Fruit fly (Drosophila melanogaster) whole organism, prepupa: ENCODE results near the gene CG8006.

Source experiments
- Blimp-1 ChIP-seq: fragments of 200-800 bp; sonication (Bioruptor generic); optimal IDR thresholded peaks from 3 replicates; lab custom pipeline; 2017; ENCODE audit warnings: missing biosample characterization, missing genetic modification characterization, mild to moderate bottlenecking, moderate library complexity, missing genetic modification reagents
- CG10631 ChIP-seq: fragments of 200-800 bp; sonication (Bioruptor generic); optimal IDR thresholded peaks from 2 replicates; lab custom pipeline; 2016; ENCODE audit warnings: missing biosample characterization, missing genetic modification characterization
- CG10669 ChIP-seq: fragments of 200-800 bp; sonication (Bioruptor generic); optimal IDR thresholded peaks from 3 replicates; lab custom pipeline; 2018; ENCODE audit warnings: missing biosample characterization, mild to moderate bottlenecking, missing genetic modification characterization, moderate library complexity
- CG11294 ChIP-seq: fragments of 200-800 bp; sonication (Bioruptor generic); IDR thresholded peaks from 2 replicates; pipeline ENCODE4 v1.3.6; 2022; ENCODE audit warnings: missing biosample characterization, missing genetic modification characterization
- CG11762 ChIP-seq: fragments of 200-800 bp; sonication (Bioruptor generic); optimal IDR thresholded peaks from 3 replicates; lab custom pipeline; 2016; ENCODE audit warnings: missing biosample characterization, missing genetic modification characterization; ENCODE audit not compliant: insufficient read depth
- CG15336 ChIP-seq: fragments of 200-800 bp; sonication (Bioruptor generic); IDR thresholded peaks from 2 replicates; pipeline ENCODE4 v1.3.6; 2022; ENCODE audit warnings: missing biosample characterization, missing genetic modification characterization
- CG1621 ChIP-seq: fragments of 200-800 bp; sonication (Bioruptor generic); optimal IDR thresholded peaks from 3 replicates; lab custom pipeline; 2018; ENCODE audit warnings: missing biosample characterization, mild to moderate bottlenecking, missing genetic modification characterization
- CG16779 ChIP-seq: fragments of 200-800 bp; sonication (Bioruptor generic); optimal IDR thresholded peaks from 3 replicates; lab custom pipeline; 2017; ENCODE audit warnings: missing biosample characterization, mild to moderate bottlenecking, missing genetic modification characterization
- CG31627 ChIP-seq: fragments of 200-800 bp; sonication (Bioruptor generic); optimal IDR thresholded peaks from 3 replicates; lab custom pipeline; 2016; ENCODE audit warnings: missing biosample characterization, missing genetic modification characterization
- CG32006 ChIP-seq: fragments of 200-800 bp; sonication (Bioruptor generic); optimal IDR thresholded peaks from 3 replicates; lab custom pipeline; 2017; ENCODE audit warnings: missing biosample characterization, mild to moderate bottlenecking, missing genetic modification characterization
- CG3919 ChIP-seq: fragments of 200-800 bp; sonication (Bioruptor generic); optimal IDR thresholded peaks from 3 replicates; lab custom pipeline; 2016; ENCODE audit warnings: missing biosample characterization, missing genetic modification characterization
- CG6163 ChIP-seq: fragments of 200-800 bp; sonication (Bioruptor generic); IDR thresholded peaks from 3 replicates; pipeline ENCODE4 v1.3.6; 2022; ENCODE audit warnings: missing biosample characterization, missing genetic modification characterization
- CG6276 ChIP-seq: fragments of 200-800 bp; sonication (Bioruptor generic); optimal IDR thresholded peaks from 2 replicates; lab custom pipeline; 2017; ENCODE audit warnings: missing biosample characterization, mild to moderate bottlenecking, missing genetic modification characterization
- CG6792 ChIP-seq: fragments of 200-800 bp; sonication (Bioruptor generic); optimal IDR thresholded peaks from 3 replicates; lab custom pipeline; 2016; ENCODE audit warnings: missing biosample characterization, missing genetic modification characterization
- CG8119 ChIP-seq: fragments of 200-800 bp; sonication (Bioruptor generic); IDR thresholded peaks from 3 replicates; pipeline ENCODE4 v1.3.6; 2022; ENCODE audit warnings: missing biosample characterization, missing genetic modification characterization
- Eip78C ChIP-seq: fragments of 200-800 bp; sonication (Bioruptor generic); peaks from one replicate; lab custom pipeline; 2016; ENCODE audit warnings: missing biosample characterization, missing genetic modification characterization
- Eip93F ChIP-seq: fragments of 200-800 bp; sonication (Bioruptor generic); optimal IDR thresholded peaks from 2 replicates; lab custom pipeline; 2016; ENCODE audit warnings: missing biosample characterization, mild to moderate bottlenecking, missing genetic modification characterization
- Ets21C ChIP-seq: fragments of 200-800 bp; sonication (Bioruptor generic); optimal IDR thresholded peaks from 3 replicates; lab custom pipeline; 2016; ENCODE audit warnings: missing biosample characterization, missing genetic modification characterization
- Gug ChIP-seq: fragments of 200-800 bp; sonication (Bioruptor generic); IDR thresholded peaks from 2 replicates; pipeline ENCODE4 v1.3.6; 2022; ENCODE audit warnings: missing biosample characterization, missing genetic modification characterization
- Hr38 ChIP-seq: sonication (Bioruptor generic); optimal IDR thresholded peaks from 2 replicates; lab custom pipeline; 2016; ENCODE audit warnings: missing biosample characterization, missing genetic modification characterization
- Hr39 ChIP-seq: fragments of 200-800 bp; sonication (Bioruptor generic); optimal IDR thresholded peaks from 2 replicates; lab custom pipeline; 2016; ENCODE audit warnings: missing biosample characterization, missing genetic modification characterization
- Hr4 ChIP-seq: fragments of 200-800 bp; sonication (Bioruptor generic); optimal IDR thresholded peaks from 3 replicates; lab custom pipeline; 2016; ENCODE audit warnings: missing biosample characterization, missing genetic modification characterization
- Lpt ChIP-seq: fragments of 200-800 bp; sonication (Bioruptor generic); optimal IDR thresholded peaks from 3 replicates; lab custom pipeline; 2016; ENCODE audit warnings: missing biosample characterization, missing genetic modification characterization
- Met ChIP-seq: fragments of 200-800 bp; sonication (Bioruptor generic); optimal IDR thresholded peaks from 3 replicates; lab custom pipeline; 2016; ENCODE audit warnings: missing biosample characterization, missing genetic modification characterization
- OdsH ChIP-seq: fragments of 200-800 bp; sonication (Bioruptor generic); optimal IDR thresholded peaks from 3 replicates; lab custom pipeline; 2016; ENCODE audit warnings: missing biosample characterization, missing genetic modification characterization
- Smox ChIP-seq: fragments of 200-800 bp; sonication (Bioruptor generic); optimal IDR thresholded peaks from 3 replicates; lab custom pipeline; 2016; ENCODE audit warnings: missing biosample characterization, missing genetic modification characterization
- Sox102F ChIP-seq: fragments of 200-800 bp; sonication (Bioruptor generic); optimal IDR thresholded peaks from 2 replicates; lab custom pipeline; 2016; ENCODE audit warnings: missing biosample characterization, mild to moderate bottlenecking, missing genetic modification characterization
- Sox14 ChIP-seq: fragments of 200-800 bp; sonication (Bioruptor generic); optimal IDR thresholded peaks from 3 replicates; lab custom pipeline; 2016; ENCODE audit warnings: missing biosample characterization, missing genetic modification characterization
- Sox15 ChIP-seq: fragments of 200-800 bp; sonication (Bioruptor generic); optimal IDR thresholded peaks from 3 replicates; lab custom pipeline; 2016; ENCODE audit warnings: missing biosample characterization, missing genetic modification characterization
- achi ChIP-seq: fragments of 200-800 bp; sonication (Bioruptor generic); optimal IDR thresholded peaks from 3 replicates; lab custom pipeline; 2016; ENCODE audit warnings: missing biosample characterization, missing genetic modification characterization
- acj6 ChIP-seq: fragments of 200-800 bp; sonication (Bioruptor generic); optimal IDR thresholded peaks from 3 replicates; lab custom pipeline; 2016; ENCODE audit warnings: missing biosample characterization, missing genetic modification characterization
- cyc ChIP-seq: fragments of 200-800 bp; sonication (Bioruptor generic); optimal IDR thresholded peaks from 3 replicates; lab custom pipeline; 2016; ENCODE audit warnings: missing biosample characterization, missing genetic modification characterization
- dac ChIP-seq: fragments of 200-800 bp; sonication (Bioruptor generic); optimal IDR thresholded peaks from 2 replicates; lab custom pipeline; 2017; ENCODE audit warnings: missing biosample characterization, mild to moderate bottlenecking, missing genetic modification characterization
- dsx ChIP-seq: fragments of 200-800 bp; optimal IDR thresholded peaks from 3 replicates; lab custom pipeline; 2019; ENCODE audit warnings: missing biosample characterization, mild to moderate bottlenecking, missing genetic modification characterization, moderate library complexity; ENCODE audit not compliant: poor library complexity, severe bottlenecking
- eg ChIP-seq: fragments of 200-800 bp; sonication (Bioruptor generic); IDR thresholded peaks from 3 replicates; pipeline ENCODE4 v1.3.6; 2022; ENCODE audit warnings: missing biosample characterization, missing genetic modification characterization
- fd59A ChIP-seq: fragments of 200-800 bp; sonication (Bioruptor generic); optimal IDR thresholded peaks from 2 replicates; lab custom pipeline; 2017; ENCODE audit warnings: missing biosample characterization, mild to moderate bottlenecking, missing genetic modification characterization, missing genetic modification reagents
- fd85E ChIP-seq: fragments of 200-800 bp; sonication (Bioruptor generic); optimal IDR thresholded peaks from 3 replicates; lab custom pipeline; 2016; ENCODE audit warnings: missing biosample characterization, missing genetic modification characterization
- pdm3 ChIP-seq: fragments of 200-800 bp; sonication (Bioruptor generic); optimal IDR thresholded peaks from 3 replicates; lab custom pipeline; 2016; ENCODE audit warnings: missing biosample characterization, missing genetic modification characterization
- spab ChIP-seq: fragments of 200-800 bp; sonication (Bioruptor generic); optimal IDR thresholded peaks from 2 replicates; lab custom pipeline; 2017; ENCODE audit warnings: missing biosample characterization, mild to moderate bottlenecking, missing genetic modification characterization, missing genetic modification reagents
- ss ChIP-seq, 2 experiments: fragments of 200-800 bp; sonication (Bioruptor generic); optimal IDR thresholded peaks; 2 replicates in 1 of 2; 3 replicates in 1 of 2; lab custom pipeline; 2017 to 2018; ENCODE audit warnings: mild to moderate bottlenecking in 2 of 2, missing biosample characterization in 2 of 2, missing genetic modification characterization in 2 of 2, moderate library complexity in 1 of 2
- svp ChIP-seq: fragments of 200-800 bp; sonication (Bioruptor generic); peaks from one replicate; lab custom pipeline; 2016; ENCODE audit warnings: missing biosample characterization, missing genetic modification characterization
- topi ChIP-seq: fragments of 200-800 bp; sonication (Bioruptor generic); optimal IDR thresholded peaks from 3 replicates; lab custom pipeline; 2016; ENCODE audit warnings: missing biosample characterization, missing genetic modification characterization
- vri ChIP-seq: fragments of 200-800 bp; sonication (Bioruptor generic); optimal IDR thresholded peaks from 3 replicates; lab custom pipeline; 2016; ENCODE audit warnings: missing biosample characterization, mild to moderate bottlenecking, missing genetic modification characterization

The CG8006 gene

DNA sequence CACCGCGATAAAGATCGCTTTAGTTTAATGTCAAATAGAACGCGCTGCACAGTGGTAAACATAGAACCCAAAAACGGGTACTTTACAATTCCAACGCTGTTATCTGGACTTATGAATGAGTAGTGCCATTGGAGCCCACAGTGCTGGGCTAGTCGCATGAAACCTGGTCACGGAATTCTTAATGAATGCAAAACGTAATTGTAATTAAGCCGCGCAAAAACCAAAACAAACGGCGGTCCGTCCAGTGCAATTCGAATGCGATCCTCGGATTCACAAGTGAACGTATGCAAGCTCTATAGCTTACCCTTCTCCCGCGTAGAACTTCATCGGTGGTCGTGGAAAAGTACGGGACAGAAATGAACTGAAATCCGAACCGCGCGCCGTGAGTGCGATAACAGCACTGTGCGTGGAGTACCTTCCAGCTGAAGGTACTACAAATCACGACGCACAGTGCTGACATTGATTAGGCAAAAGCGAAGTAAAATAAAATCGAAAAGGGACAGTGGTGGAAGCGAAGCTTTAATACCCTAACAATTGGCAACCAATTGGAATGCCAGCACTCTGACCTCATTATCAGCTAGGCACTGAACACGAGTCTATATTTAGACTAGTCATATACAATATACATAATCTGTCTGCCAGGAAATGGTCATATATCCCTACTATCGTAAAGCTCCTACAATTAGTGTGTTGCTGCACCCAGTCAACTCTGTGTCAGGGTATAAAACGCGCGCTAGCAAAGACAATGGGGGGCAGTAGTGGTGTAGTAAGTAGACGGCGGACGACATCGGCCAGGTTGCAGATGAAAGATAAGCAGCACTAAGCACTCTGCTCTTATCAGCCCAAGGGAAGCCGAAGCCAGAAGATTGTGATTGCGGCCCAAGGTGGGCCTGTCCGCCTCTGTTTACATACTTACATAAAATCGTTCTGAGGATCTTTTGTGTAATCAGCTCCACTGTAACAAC is 26.1 kb upstream of the CG8006 start (continued):
- TF ChIP-seq CG10669 (GFP tag; lab: Kevin White, UChicago) (peak; percentile 67), Eip78C (GFP tag; lab: Kevin White, UChicago) (peak; percentile 94), Sox14 (GFP tag; lab: Kevin White, UChicago) (peak; percentile 82), CG6163 (GFP tag; lab: Robert Waterston, UW) (peak; percentile 63; the same call in 2 of the 3 replicates), fd85E (GFP tag; lab: Kevin White, UChicago) (no peak), Gug (GFP tag; lab: Robert Waterston, UW) (peak; percentile 64), Hr39 (peak; percentile 52), CG16779 (tag; lab: Kevin White, UChicago) (peak; percentile 55), Lpt (GFP tag; lab: Kevin White, UChicago) (peak; percentile 40), dsx (GFP tag; lab: Kevin White, UChicago) (peak; percentile 36), Blimp-1 (GFP tag; lab: Kevin White, UChicago) (no peak), achi (GFP tag; lab: Kevin White, UChicago) (peak; percentile 60), svp (GFP tag; lab: Kevin White, UChicago) (peak; percentile 77), dac (peak; percentile 14), CG6792 (GFP tag; lab: Kevin White, UChicago) (peak; percentile 63), OdsH (GFP tag; lab: Kevin White, UChicago) (peak; percentile 79), eg (GFP tag; lab: Robert Waterston, UW) (peak; percentile 61; the same call in 2 of the 3 replicates), pdm3 (GFP tag; lab: Kevin White, UChicago) (peak; percentile 68), CG15336 (GFP tag; lab: Robert Waterston, UW) (0 out of 2 replicates have a peak, but pooled peaks have one; percentile 55), CG1621 (tag; lab: Kevin White, UChicago) (peak; percentile 44), acj6 (GFP tag; lab: Kevin White, UChicago) (peak; percentile 74), Met (GFP tag; lab: Kevin White, UChicago) (no peak), Hr38 (no peak), Sox15 (GFP tag; lab: Kevin White, UChicago) (peak; percentile 60)

DNA sequence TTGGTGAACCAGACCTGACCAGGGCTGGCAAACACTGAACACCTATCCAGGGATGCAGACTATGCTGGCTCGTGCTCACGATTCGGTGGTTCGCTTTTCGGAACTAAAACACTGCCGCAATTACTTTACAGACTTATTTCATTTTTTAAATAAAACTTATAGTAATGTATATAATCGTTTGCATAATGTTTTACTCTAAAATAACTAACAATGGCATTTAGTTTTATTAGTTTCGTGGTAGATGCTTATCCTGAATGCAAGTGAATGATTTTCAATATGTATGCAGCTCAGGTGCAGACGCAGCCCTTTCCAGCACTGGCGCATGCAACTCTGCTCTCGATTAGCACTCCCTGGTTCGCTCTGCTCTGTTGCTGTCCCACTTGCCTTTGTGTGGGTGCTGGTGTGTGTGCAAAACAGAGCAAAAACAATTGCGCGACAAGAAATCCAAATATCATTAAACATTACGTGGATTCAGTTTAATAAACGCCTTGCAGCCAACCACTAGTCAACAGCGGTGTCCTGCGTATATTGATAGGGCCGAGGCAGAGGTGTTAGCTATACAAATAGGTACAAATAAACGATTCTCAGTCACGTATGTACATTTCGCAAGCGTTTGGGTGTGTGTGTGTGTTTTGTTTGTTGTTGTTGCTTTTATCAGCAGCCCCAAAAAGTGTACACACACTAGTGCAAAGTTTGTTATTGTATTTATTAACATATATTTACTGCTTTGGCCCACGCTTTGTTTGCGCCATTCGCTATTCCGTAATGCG is 24.9 kb upstream of the CG8006 start, which contains the start of the genes ERR and Atg18a:
ERR (minus strand) TSS at position 45 of the 770 bp plus-strand sequence.
Atg18a (plus strand) TSS at position 231 of the 770 bp plus-strand sequence.
- TF ChIP-seq Ets21C (GFP tag; lab: Kevin White, UChicago) (peak; percentile 87), ss (GFP tag; optimal IDR thresholded peaks at IDR 0.05; lab: Kevin White, UChicago) (peak in 1 of 2 experiments; percentile 67), CG6792 (GFP tag; lab: Kevin White, UChicago) (peak; percentile 80), Met (GFP tag; lab: Kevin White, UChicago) (peak; percentile 88), Smox (no peak), dsx (GFP tag; lab: Kevin White, UChicago) (peak; percentile 65), spab (GFP tag; lab: Kevin White, UChicago) (no peak), CG6276 (GFP tag; lab: Kevin White, UChicago) (no peak), CG1621 (tag; lab: Kevin White, UChicago) (peak; percentile 12), CG8119 (peak; percentile 75), Sox102F (GFP tag; lab: Kevin White, UChicago) (peak; percentile 81), vri (GFP tag; lab: Kevin White, UChicago) (peak; percentile 68), CG3919 (GFP tag; lab: Kevin White, UChicago) (peak; percentile 85), CG11762 (GFP tag; lab: Kevin White, UChicago) (peak; percentile 61), Hr4 (GFP tag; lab: Kevin White, UChicago) (peak; percentile 90), Sox14 (GFP tag; lab: Kevin White, UChicago) (peak; percentile 93), dac (peak; percentile 73), CG31627 (GFP tag; lab: Kevin White, UChicago) (peak; percentile 95), CG10631 (peak; percentile 93), acj6 (GFP tag; lab: Kevin White, UChicago) (peak; percentile 89), CG11294 (peak; percentile 76; the same call in 1 of the 2 replicates), svp (GFP tag; lab: Kevin White, UChicago) (no peak), Blimp-1 (GFP tag; lab: Kevin White, UChicago) (peak; percentile 51), fd59A (peak; percentile 71), cyc (peak; percentile 91), Lpt (GFP tag; lab: Kevin White, UChicago) (peak; percentile 73), topi (GFP tag; lab: Kevin White, UChicago) (peak; percentile 78), CG32006 (GFP tag; lab: Kevin White, UChicago) (peak; percentile 89), CG10669 (GFP tag; lab: Kevin White, UChicago) (no peak), achi (GFP tag; lab: Kevin White, UChicago) (peak; percentile 82), Eip93F (GFP tag; lab: Kevin White, UChicago) (no peak), Gug (GFP tag; lab: Robert Waterston, UW) (peak; percentile 82)
